Worm (Caenorhabditis elegans) whole organism, L4/young adult: ENCODE data around the gene gpx-5.

Experiments used
- W03F9.2 ChIP-seq: fragments of 150-350 bp; optimal IDR thresholded peaks from 2 replicates; lab custom pipeline; 2014; ENCODE audit warnings: missing biosample characterization, missing genetic modification characterization
- him-1 ChIP-seq: sonication (generic microtip); optimal IDR thresholded peaks from 2 replicates; lab custom pipeline; 2016; ENCODE audit warnings: missing genotype, missing genetic modification reagents, missing genetic modification characterization, missing compliant biosample characterization

- TF ChIP-seq W03F9.2 (tag; lab: Kevin White, UChicago) (no peak), him-1 (tag; lab: Kevin White, UChicago) (no peak)
These were observed at the start of gene gpx-5 for ce11 chrX:9584333-9584732.
